Fruit fly (Drosophila melanogaster) whole organism, larva: ENCODE results near the gene CG4582.

Source experiments
- noc ChIP-seq: fragments of 200-800 bp; sonication (Bioruptor generic); optimal IDR thresholded peaks from 3 replicates; lab custom pipeline; 2019; ENCODE audit warnings: missing biosample characterization, mild to moderate bottlenecking, missing genetic modification characterization, moderate library complexity

Gene CG4582

dm6 chr3R:25583079-25583478, at the start of gene CG4582:
Gene CG4582, minus strand, starts transcription at chr3R:25583179.
- no peak for TF ChIP-seq noc (tag; lab: Kevin White, UChicago)

dm6 chr3R:25631079-25631478, 48.1 kb upstream of the CG4582 start:
- TF ChIP-seq noc (tag; lab: Kevin White, UChicago), result no peak

dm6 chr3R:25630541-25630940, 47.6 kb upstream of the CG4582 start:
- TF ChIP-seq noc (tag; lab: Kevin White, UChicago), result no peak

dm6 chr3R:25628657-25629056, 45.7 kb upstream of the CG4582 start:
- no peak for TF ChIP-seq noc (tag; lab: Kevin White, UChicago)

dm6 chr3R:25626625-25627275, 43.8 kb upstream of the CG4582 start, which contains the start of gene Ssadh:
Gene Ssadh, minus strand, starts transcription at chr3R:25626924.
- TF ChIP-seq noc (tag; lab: Kevin White, UChicago), result no peak

dm6 chr3R:25625940-25626624, 43.1 kb upstream of the CG4582 start:
- TF ChIP-seq noc (tag; lab: Kevin White, UChicago), result no peak

dm6 chr3R:25623800-25624791, 41.1 kb upstream of the CG4582 start, which contains the start of gene Npl4:
Gene Npl4, minus strand, starts transcription at chr3R:25624662.
- no peak for TF ChIP-seq noc (tag; lab: Kevin White, UChicago)

- no peak for TF ChIP-seq noc (tag; lab: Kevin White, UChicago)
These were observed 35.1 kb upstream of the CG4582 start, which contains the start of gene CG5071 for dm6 chr3R:25618114-25618513. Gene CG5071, plus strand, starts transcription at chr3R:25618414.

dm6 chr3R:25613366-25613765, 30.4 kb upstream of the CG4582 start, which contains the start of gene CG5079:
Gene CG5079, plus strand, starts transcription at chr3R:25613666.
- TF ChIP-seq noc (tag; lab: Kevin White, UChicago), result no peak

- TF ChIP-seq noc (tag; lab: Kevin White, UChicago), result no peak
These were observed 26.0 kb upstream of the CG4582 start, which contains the start of gene ymp for dm6 chr3R:25609027-25609426. Gene ymp, minus strand, starts transcription at chr3R:25609127.

dm6 chr3R:25596274-25597034, 13.5 kb upstream of the CG4582 start:
- TF ChIP-seq noc (tag; lab: Kevin White, UChicago), result no peak

- no peak for TF ChIP-seq noc (tag; lab: Kevin White, UChicago)
These were observed 11.1 kb upstream of the CG4582 start for dm6 chr3R:25594128-25594527.

- no peak for TF ChIP-seq noc (tag; lab: Kevin White, UChicago)
These were observed 8.5 kb upstream of the CG4582 start for dm6 chr3R:25591500-25591899.

- no peak for TF ChIP-seq noc (tag; lab: Kevin White, UChicago)
These were observed 8.0 kb upstream of the CG4582 start for dm6 chr3R:25590850-25591410.
